Fruit fly (Drosophila melanogaster) Kc167 (cell line): ENCODE results near the gene Mct1.

Experiments used
- Sin3A ChIP-seq: fragments of >200 bp; optimal IDR thresholded peaks from 2 replicates; lab custom pipeline; 2018; ENCODE audit warnings: missing external identifiers
- insv ChIP-seq: fragments of >200 bp; optimal IDR thresholded peaks from 3 replicates; lab custom pipeline; 2018; ENCODE audit warnings: missing external identifiers
- psq ChIP-seq: fragments of >200 bp; optimal IDR thresholded peaks from 2 replicates; lab custom pipeline; 2017; ENCODE audit warnings: missing external identifiers

DNA sequence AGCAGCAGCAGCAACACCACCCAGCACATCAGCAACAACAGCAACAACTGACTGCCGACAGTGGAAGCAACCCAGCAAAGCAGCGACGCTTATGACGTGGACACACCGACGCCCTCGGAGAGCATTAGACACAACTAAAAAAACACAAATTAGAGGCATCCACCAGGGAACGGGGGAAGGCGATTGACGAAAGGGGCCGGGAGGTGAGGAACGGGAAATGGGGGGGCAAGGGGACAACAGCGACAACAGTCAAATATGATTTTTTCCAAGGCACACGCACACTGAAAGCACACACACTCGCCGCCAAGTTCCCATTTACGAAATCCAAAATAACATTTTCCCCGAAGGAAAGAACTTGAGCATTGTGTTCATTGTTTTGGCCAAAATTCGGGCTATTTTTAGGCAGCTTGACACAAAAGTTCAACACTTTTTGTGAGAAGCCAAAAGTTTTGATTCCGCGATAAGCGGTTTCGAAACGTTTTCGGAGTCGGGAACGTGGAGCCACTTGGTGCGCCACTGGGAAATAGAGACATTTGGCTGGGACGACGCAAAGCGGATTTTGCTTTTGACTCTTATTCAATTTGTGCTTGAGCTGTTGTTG lies 19.8 kb downstream of the Mct1 start:
- no peak for TF ChIP-seq insv
- no peak for TF ChIP-seq Sin3A
- TF ChIP-seq psq (lab: Kevin White, UChicago): no peak
